Fruit fly (Drosophila melanogaster) ovary, adult (tissue): ENCODE data around the gene Irbp18.
"Not testable (repeated sequence)": the region's sequence is repeated elsewhere in the genome, so short reads cannot be mapped to it uniquely, and the experiment has no call there.

ENCODE experiments used
- CG17801 ChIP-seq: fragments of 200-800 bp; optimal IDR thresholded peaks from 2 replicates; lab custom pipeline; 2019; ENCODE audit warnings: missing biosample characterization, mild to moderate bottlenecking, missing genetic modification characterization, moderate library complexity; ENCODE audit not compliant: partially characterized antibody

Gene Irbp18

dm6 chr3L:11097982-11098663 is at the start of gene Irbp18, which contains the start of gene APP-BP1:
Gene Irbp18, minus strand, starts transcription at chr3L:11098186.
Gene APP-BP1, plus strand, starts transcription at chr3L:11098412.
- TF ChIP-seq CG17801 (GFP tag; lab: Kevin White, UChicago) = peak; percentile 91

dm6 chr3L:11147675-11148074 is 49.7 kb upstream of the Irbp18 start:
- TF ChIP-seq CG17801 (GFP tag; lab: Kevin White, UChicago) = no peak

DNA sequence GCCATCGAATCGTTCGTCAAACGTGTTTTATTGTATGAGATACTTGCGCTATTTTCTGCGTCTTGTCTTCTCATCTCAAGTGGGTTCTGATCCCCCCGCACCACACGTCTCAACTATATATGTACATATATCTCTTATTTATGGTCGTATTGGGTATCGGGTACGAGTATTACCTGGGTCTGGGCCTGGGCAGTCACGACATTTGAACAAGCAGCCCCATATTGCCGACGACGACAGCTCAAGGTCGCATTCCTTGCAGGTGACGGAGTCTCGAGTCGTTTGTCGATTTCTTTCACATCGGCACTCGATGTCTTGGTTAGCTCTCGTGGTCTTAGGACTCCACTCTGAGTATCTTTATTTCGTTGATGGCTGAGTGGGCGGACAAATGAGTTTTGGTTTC is 47.1 kb upstream of the Irbp18 start:
- no peak for TF ChIP-seq CG17801 (GFP tag; lab: Kevin White, UChicago)

DNA sequence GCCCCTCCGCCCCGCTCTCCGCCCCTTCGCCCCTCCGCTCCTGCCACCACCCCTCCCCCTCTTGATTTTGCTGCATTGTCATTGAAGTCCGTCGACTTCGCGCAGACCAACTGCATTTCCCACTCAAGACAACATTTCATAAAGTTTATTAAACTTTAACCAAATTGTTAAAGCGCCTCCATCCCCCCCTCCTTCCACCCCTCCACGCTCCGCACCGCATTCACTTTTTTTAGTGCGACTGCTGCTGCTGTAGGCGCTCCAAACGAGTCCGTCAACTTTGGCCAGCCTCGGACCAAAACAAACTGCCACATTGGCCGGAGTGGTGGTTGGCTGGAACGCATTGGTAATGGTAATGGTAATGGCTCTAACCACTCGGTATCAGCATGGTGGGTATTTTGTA is 40.9 kb upstream of the Irbp18 start:
- TF ChIP-seq CG17801 (GFP tag; lab: Kevin White, UChicago) = no peak

DNA sequence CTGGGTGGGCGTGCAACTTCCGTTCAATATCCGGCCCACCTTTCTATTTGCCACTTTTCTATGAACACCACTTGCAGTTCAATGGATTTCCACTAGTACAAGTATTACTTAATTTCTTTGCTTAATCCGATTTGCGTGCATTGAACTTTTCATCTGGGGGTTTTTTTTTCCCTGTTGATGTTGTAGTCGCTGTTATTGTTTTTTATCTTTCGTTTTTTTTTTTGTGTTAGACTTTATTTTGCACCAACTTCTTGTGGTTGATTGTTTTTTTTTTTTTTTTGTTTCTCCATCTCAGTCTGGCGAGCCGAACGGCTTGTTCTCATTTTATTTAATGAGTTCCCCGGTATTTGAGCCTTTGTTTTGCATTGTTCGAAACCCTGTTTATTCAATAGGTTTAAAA is 38.4 kb upstream of the Irbp18 start:
- TF ChIP-seq CG17801 (GFP tag; lab: Kevin White, UChicago) = no peak

DNA sequence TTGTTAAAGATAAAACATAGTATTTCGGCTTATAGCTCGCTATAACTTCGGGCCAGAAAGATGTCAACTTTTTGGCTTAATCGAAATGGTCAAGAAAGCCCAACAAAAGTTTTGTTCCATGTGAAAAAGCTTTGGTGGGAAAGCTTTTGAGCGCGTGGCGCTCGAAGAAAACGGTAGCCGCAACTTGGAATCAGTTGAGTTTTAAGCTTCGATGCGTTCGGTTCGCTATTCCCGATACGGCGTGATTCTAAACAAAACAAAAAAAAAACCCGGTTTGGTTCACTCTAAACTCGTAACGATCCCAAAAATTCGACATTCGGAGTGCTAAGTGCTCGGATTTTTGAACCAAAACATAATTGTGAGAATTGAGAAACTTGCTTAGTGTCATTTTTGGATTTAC is 37.9 kb upstream of the Irbp18 start, which contains the start of gene IRSp53:
TSS of gene IRSp53 (plus strand) at position 204 of the 400 bp plus-strand sequence.
- TF ChIP-seq CG17801 (GFP tag; lab: Kevin White, UChicago) = no peak

dm6 chr3L:11134886-11135285 is 36.9 kb upstream of the Irbp18 start, which contains the start of gene CG14143:
Gene CG14143, plus strand, starts transcription at chr3L:11134987.
- not testable (repeated sequence) for TF ChIP-seq CG17801 (GFP tag; lab: Kevin White, UChicago)

- TF ChIP-seq CG17801 (GFP tag; lab: Kevin White, UChicago) = not testable (repeated sequence)
Measured at dm6 chr3L:11132055-11132454, 34.1 kb upstream of the Irbp18 start, which contains the start of gene CG32074. Gene CG32074, minus strand, starts transcription at chr3L:11132322.

DNA sequence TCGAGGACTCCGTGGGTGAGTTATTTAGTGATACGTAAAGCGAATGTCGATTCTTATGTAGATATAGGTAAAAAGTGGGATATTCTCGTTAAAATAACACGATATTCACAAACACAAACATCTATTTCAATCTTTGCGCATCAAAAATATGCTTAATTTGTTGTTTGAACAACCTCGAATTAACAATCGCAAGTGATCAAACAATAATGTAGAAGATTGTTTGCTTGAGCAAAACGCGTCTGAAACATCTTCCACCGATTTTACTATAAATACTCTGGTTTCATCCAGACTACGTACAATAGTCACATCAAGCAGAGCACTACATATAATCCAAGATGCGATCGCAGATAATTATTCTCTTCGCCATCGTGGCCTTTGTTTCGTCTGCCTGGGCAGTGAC is 32.5 kb upstream of the Irbp18 start, which contains the start of gene nol:
TSS of gene nol (plus strand) at position 301 of the 400 bp plus-strand sequence.
- TF ChIP-seq CG17801 (GFP tag; lab: Kevin White, UChicago) = no peak

DNA sequence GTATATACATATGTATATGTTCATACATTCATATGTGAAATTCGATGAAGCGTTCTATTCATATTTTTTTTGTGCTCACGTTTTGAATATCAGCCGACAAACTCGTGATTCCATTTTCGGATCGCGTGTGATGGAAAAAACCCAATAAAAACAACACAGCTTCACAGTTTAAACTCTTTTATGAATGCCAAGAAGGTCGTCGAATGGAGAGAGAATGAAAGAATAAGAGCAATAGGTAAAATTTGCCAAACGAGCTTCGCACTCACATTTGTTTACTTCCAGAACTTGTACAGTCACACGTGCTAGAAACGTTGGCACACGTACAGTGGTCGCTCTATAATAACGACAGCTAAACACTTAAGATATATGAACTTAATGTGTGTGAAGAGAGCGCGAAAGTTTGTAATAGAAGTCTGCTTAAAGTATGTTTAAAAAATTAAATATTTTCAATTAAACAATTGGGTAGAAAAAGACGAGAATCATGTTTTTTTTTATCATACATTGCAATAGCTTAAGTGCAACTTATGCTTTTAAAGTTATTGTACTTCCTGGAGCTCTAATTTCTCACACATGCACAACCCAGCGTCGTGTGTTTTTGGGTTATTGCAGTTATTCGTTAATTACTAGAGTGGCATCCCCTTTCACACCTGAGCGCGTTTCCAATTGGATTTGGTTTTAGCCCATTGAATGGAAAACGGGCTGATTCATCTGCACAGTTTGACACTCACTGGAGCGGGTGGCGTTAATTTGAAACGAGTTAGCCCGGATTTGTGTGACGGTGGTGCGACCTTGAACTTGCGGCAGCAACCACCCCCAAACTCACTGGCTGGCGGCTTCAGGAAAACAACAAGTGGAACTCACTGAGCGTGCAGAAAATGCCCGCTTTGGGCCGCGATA is 27.9 kb upstream of the Irbp18 start:
- peak; percentile 72 for TF ChIP-seq CG17801 (GFP tag; lab: Kevin White, UChicago)

DNA sequence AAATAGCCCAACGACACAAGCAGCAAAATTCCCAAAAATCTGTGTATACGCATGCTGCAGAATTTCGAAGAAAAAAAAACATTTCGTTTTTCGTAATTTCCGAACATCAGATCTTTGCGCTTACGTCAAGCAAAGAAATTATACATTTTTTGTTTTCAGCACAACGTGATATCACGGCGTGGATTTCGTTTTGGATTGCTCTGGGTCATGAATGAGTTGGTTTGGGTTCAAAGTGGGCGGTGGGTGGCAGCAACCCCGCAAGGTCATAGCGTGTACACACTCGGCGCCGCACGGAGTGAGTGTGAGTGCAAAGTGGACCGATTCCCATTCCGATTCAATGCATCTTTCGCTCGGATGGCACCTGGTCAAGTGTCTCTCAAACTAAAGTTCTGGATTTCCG is 26.9 kb upstream of the Irbp18 start:
- no peak for TF ChIP-seq CG17801 (GFP tag; lab: Kevin White, UChicago)

- no peak for TF ChIP-seq CG17801 (GFP tag; lab: Kevin White, UChicago)
Measured at dm6 chr3L:11124439-11124838, 26.5 kb upstream of the Irbp18 start.

dm6 chr3L:11123598-11124284 is 25.8 kb upstream of the Irbp18 start:
- TF ChIP-seq CG17801 (GFP tag; lab: Kevin White, UChicago) = no peak

dm6 chr3L:11123088-11123487 is 25.1 kb upstream of the Irbp18 start, which contains the start of the genes Ufd1 and NaPi-III:
Gene Ufd1, minus strand, starts transcription at chr3L:11123216.
Gene NaPi-III, plus strand, starts transcription at chr3L:11123348.
- TF ChIP-seq CG17801 (GFP tag; lab: Kevin White, UChicago) = peak; percentile 53
